Worm (Caenorhabditis elegans) whole organism, L1 larva: ENCODE measurements around the gene K03H1.9.

Source experiments
- C04F5.9 ChIP-seq: sonication (generic microtip); optimal IDR thresholded peaks from 2 replicates; lab custom pipeline; 2016; ENCODE audit warnings: missing genetic modification characterization, missing compliant biosample characterization
- F16B12.6 ChIP-seq: fragments of 150-350 bp; optimal IDR thresholded peaks from 2 replicates; lab custom pipeline; 2014; ENCODE audit warnings: missing biosample characterization, missing genetic modification characterization
- Y116A8C.19 ChIP-seq: sonication (generic microtip); optimal IDR thresholded peaks from 2 replicates; lab custom pipeline; 2016; ENCODE audit warnings: missing compliant biosample characterization, missing genetic modification characterization, borderline replicate concordance
- aha-1 ChIP-seq: fragments of 150-350 bp; optimal IDR thresholded peaks from 2 replicates; lab custom pipeline; 2014; ENCODE audit warnings: missing biosample characterization, missing genetic modification characterization
- alr-1 ChIP-seq: fragments of 200-800 bp; sonication (Bioruptor generic); optimal IDR thresholded peaks from 2 replicates; lab custom pipeline; 2018; ENCODE audit warnings: borderline replicate concordance, mild to moderate bottlenecking, missing genetic modification characterization, missing compliant biosample characterization
- aly-2 ChIP-seq: fragments of 150-350 bp; optimal IDR thresholded peaks from 2 replicates; lab custom pipeline; 2014; ENCODE audit warnings: missing biosample characterization, missing genetic modification characterization
- ama-1 ChIP-seq: fragments of 150-350 bp; optimal IDR thresholded peaks from 2 replicates; lab custom pipeline; 2014
- blmp-1 ChIP-seq: fragments of 150-350 bp; optimal IDR thresholded peaks from 2 replicates; lab custom pipeline; 2014; ENCODE audit warnings: missing biosample characterization, missing genetic modification characterization
- ceh-63 ChIP-seq: fragments of 200-800 bp; sonication (Bioruptor generic); optimal IDR thresholded peaks from 2 replicates; lab custom pipeline; 2018; ENCODE audit warnings: mild to moderate bottlenecking, missing genetic modification characterization, missing compliant biosample characterization
- ceh-90 ChIP-seq: sonication (generic microtip); optimal IDR thresholded peaks from 2 replicates; lab custom pipeline; 2016; ENCODE audit warnings: missing genetic modification characterization, missing compliant biosample characterization
- ces-1 ChIP-seq: fragments of 150-350 bp; optimal IDR thresholded peaks from 2 replicates; lab custom pipeline; 2014; ENCODE audit warnings: missing biosample characterization, missing genetic modification reagents, missing genetic modification characterization
- efl-1 ChIP-seq, 4 experiments: fragments of 150-350 bp; optimal IDR thresholded peaks in 3 of 4; peaks in 1 of 4; 1 replicate in 1 of 4; 2 replicates in 3 of 4; lab custom pipeline; 2014; ENCODE audit warnings: missing biosample characterization in 2 of 4, missing genetic modification characterization in 2 of 4, missing genetic modification reagents in 2 of 4
- efl-3 ChIP-seq: fragments of 200-800 bp; sonication (Bioruptor generic); optimal IDR thresholded peaks from 2 replicates; lab custom pipeline; 2018; ENCODE audit warnings: mild to moderate bottlenecking, missing genetic modification characterization, missing compliant biosample characterization
- elt-2 ChIP-seq: sonication (generic microtip); optimal IDR thresholded peaks from 2 replicates; lab custom pipeline; 2016; ENCODE audit warnings: missing genetic modification characterization, mild to moderate bottlenecking, inconsistent platforms, missing compliant biosample characterization, missing genetic modification reagents
- ets-5 ChIP-seq: fragments of 200-800 bp; sonication (Bioruptor generic); IDR thresholded peaks from 2 replicates; pipeline ENCODE4 v1.3.6; 2022; ENCODE audit warnings: missing genetic modification characterization, missing compliant biosample characterization
- fkh-4 ChIP-seq: sonication (generic microtip); optimal IDR thresholded peaks from 2 replicates; lab custom pipeline; 2016; ENCODE audit warnings: missing compliant biosample characterization, missing genetic modification characterization, borderline replicate concordance
- fkh-8 ChIP-seq: sonication (generic microtip); optimal IDR thresholded peaks from 2 replicates; lab custom pipeline; 2016; ENCODE audit warnings: mild to moderate bottlenecking, missing genetic modification characterization, missing compliant biosample characterization
- hlh-4 ChIP-seq: sonication (generic microtip); optimal IDR thresholded peaks from 2 replicates; lab custom pipeline; 2016; ENCODE audit warnings: mild to moderate bottlenecking, missing genetic modification characterization, missing compliant biosample characterization
- irx-1 ChIP-seq: sonication (generic microtip); optimal IDR thresholded peaks from 2 replicates; lab custom pipeline; 2016; ENCODE audit warnings: missing genetic modification characterization, missing compliant biosample characterization
- isw-1 ChIP-seq: fragments of 200-800 bp; sonication (Bioruptor generic); IDR thresholded peaks from 2 replicates; pipeline ENCODE4 v1.3.6; 2022; ENCODE audit warnings: missing genetic modification characterization, missing compliant biosample characterization
- jun-1 ChIP-seq: fragments of 150-350 bp; optimal IDR thresholded peaks from 2 replicates; lab custom pipeline; 2014; ENCODE audit warnings: missing biosample characterization, missing genetic modification reagents, missing genetic modification characterization
- lin-35 ChIP-seq, 2 experiments: fragments of 150-350 bp; optimal IDR thresholded peaks; 2 replicates each; lab custom pipeline; 2014; ENCODE audit warnings: missing biosample characterization in 2 of 2, missing genetic modification characterization in 2 of 2, missing genetic modification reagents in 2 of 2
- lin-39 ChIP-seq: fragments of 150-350 bp; optimal IDR thresholded peaks from 2 replicates; lab custom pipeline; 2014; ENCODE audit warnings: missing biosample characterization, missing genetic modification reagents, missing genetic modification characterization
- lir-3 ChIP-seq: sonication (generic microtip); optimal IDR thresholded peaks from 2 replicates; lab custom pipeline; 2016; ENCODE audit warnings: mild to moderate bottlenecking, missing genetic modification characterization, moderate library complexity, missing compliant biosample characterization; ENCODE audit not compliant: poor library complexity
- lsy-2 ChIP-seq, 2 experiments: fragments of 150-350 bp; optimal IDR thresholded peaks; 2 replicates each; lab custom pipeline; 2014; ENCODE audit warnings: missing biosample characterization in 2 of 2, missing genetic modification characterization in 2 of 2
- mab-9 ChIP-seq: fragments of 200-800 bp; sonication (Bioruptor generic); IDR thresholded peaks from 2 replicates; pipeline ENCODE4 v1.3.6; 2022; ENCODE audit warnings: missing genetic modification reagents, missing genetic modification characterization, missing compliant biosample characterization
- nhr-19 ChIP-seq: fragments of 200-800 bp; sonication (Bioruptor generic); conservative IDR thresholded peaks from 2 replicates; pipeline ENCODE4 v1.3.6; 2022; ENCODE audit warnings: missing genetic modification characterization, missing compliant biosample characterization
- nhr-28 ChIP-seq: fragments of 150-350 bp; optimal IDR thresholded peaks from 2 replicates; lab custom pipeline; 2014; ENCODE audit warnings: missing biosample characterization, missing genetic modification characterization
- nhr-47 ChIP-seq: sonication (generic microtip); optimal IDR thresholded peaks from 2 replicates; lab custom pipeline; 2016; ENCODE audit warnings: mild to moderate bottlenecking, missing genetic modification characterization, moderate library complexity, missing compliant biosample characterization
- nhr-77 ChIP-seq: fragments of 150-350 bp; optimal IDR thresholded peaks from 2 replicates; lab custom pipeline; 2014; ENCODE audit warnings: missing biosample characterization, missing genetic modification characterization
- nhr-85 ChIP-seq: sonication (generic microtip); peaks from one replicate; lab custom pipeline; 2016; ENCODE audit warnings: missing genetic modification characterization, inconsistent platforms, missing compliant biosample characterization
- nhr-90 ChIP-seq: sonication (generic microtip); optimal IDR thresholded peaks from 2 replicates; lab custom pipeline; 2016; ENCODE audit warnings: mild to moderate bottlenecking, missing genetic modification characterization, missing compliant biosample characterization; ENCODE audit not compliant: poor library complexity
- pqm-1 ChIP-seq: sonication (generic microtip); optimal IDR thresholded peaks from 3 replicates; lab custom pipeline; 2017; ENCODE audit warnings: missing biosample characterization, missing genetic modification characterization
- sptf-1 ChIP-seq: fragments of 150-350 bp; optimal IDR thresholded peaks from 2 replicates; lab custom pipeline; 2014; ENCODE audit warnings: missing biosample characterization, missing genetic modification characterization
- tlp-1 ChIP-seq: fragments of 150-350 bp; optimal IDR thresholded peaks from 2 replicates; lab custom pipeline; 2014; ENCODE audit warnings: missing biosample characterization, missing genetic modification characterization
- unc-130 ChIP-seq: fragments of 150-350 bp; optimal IDR thresholded peaks from 2 replicates; lab custom pipeline; 2017; ENCODE audit warnings: missing biosample characterization, missing genetic modification characterization, inconsistent platforms
- unc-30 ChIP-seq: sonication (generic microtip); optimal IDR thresholded peaks from 2 replicates; lab custom pipeline; 2017; ENCODE audit warnings: missing biosample characterization, missing genetic modification characterization
- unc-62 ChIP-seq: fragments of 150-350 bp; optimal IDR thresholded peaks from 2 replicates; lab custom pipeline; 2014; ENCODE audit warnings: missing biosample characterization, missing genetic modification reagents, missing genetic modification characterization
- vab-15 ChIP-seq: sonication (generic microtip); optimal IDR thresholded peaks from 2 replicates; lab custom pipeline; 2017; ENCODE audit warnings: missing genotype, mild to moderate bottlenecking, missing genetic modification characterization, missing compliant biosample characterization
- zip-4 ChIP-seq: fragments of 200-800 bp; sonication (Bioruptor generic); optimal IDR thresholded peaks from 2 replicates; lab custom pipeline; 2018; ENCODE audit warnings: mild to moderate bottlenecking, missing genetic modification characterization, moderate library complexity, missing compliant biosample characterization

K03H1.9 gene

DNA sequence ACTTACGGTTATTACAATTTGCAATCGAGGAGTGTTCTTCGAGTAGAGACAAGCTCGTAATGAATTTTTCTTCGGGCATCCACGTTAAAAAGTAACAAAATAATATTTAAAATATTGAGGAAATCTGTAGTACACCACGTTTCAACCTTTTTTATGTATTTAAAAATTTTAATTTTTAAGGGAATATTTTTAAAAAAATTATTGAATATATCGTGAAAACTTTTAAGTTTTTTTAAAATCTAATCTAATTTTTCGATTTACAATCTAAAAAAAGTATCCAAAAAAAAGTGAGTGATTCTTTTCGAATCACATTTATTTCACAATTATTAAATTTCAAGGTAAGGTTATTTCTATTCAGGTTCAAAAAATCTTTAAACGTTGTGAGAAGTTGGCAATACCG lies 3.4 kb upstream of the K03H1.9 start, which contains the start of gene gln-2:
Gene gln-2, minus strand, starts transcription at position 101 of the 400 bp plus-strand sequence.
- TF ChIP-seq ces-1: no peak
- TF ChIP-seq Y116A8C.19 (tag; lab: Kevin White, UChicago): no peak
- no peak for TF ChIP-seq unc-130 (tag; lab: Kevin White, UChicago)
- no peak for TF ChIP-seq ets-5
- no peak for TF ChIP-seq efl-3 (GFP tag; lab: Kevin White, UChicago)
- TF ChIP-seq aha-1 (tag; lab: Kevin White, UChicago): no peak
- no peak for TF ChIP-seq zip-4 (GFP tag; lab: Kevin White, UChicago)
- no peak for TF ChIP-seq irx-1 (tag; lab: Kevin White, UChicago)
- TF ChIP-seq aly-2 (tag; lab: Kevin White, UChicago): no peak
- TF ChIP-seq nhr-19 (GFP tag; lab: Robert Waterston, UW): no peak
- TF ChIP-seq ama-1 (lab: Kevin White, UChicago): no peak
- no peak for TF ChIP-seq hlh-4 (tag; lab: Kevin White, UChicago)
- no peak for TF ChIP-seq C04F5.9 (tag; lab: Kevin White, UChicago)
- TF ChIP-seq, all 84 proteins: peak for 0

DNA sequence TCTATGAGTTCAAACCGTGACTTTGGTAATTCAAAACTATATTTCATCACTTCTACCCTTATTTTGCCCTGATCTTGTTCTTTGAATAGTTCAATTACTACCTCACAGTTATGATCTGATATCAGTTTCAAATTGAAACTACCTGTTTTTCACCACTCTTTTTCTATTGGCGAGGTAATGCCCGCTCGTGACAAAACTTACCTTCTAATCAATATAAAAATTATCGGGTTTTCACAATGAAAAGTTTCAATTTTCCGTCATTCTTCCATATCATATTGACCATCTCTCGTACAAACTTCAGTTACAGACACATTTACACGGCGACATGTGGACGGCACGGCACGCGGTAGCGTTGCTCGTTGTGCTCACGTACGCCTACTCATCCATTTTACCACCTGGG lies 9.2 kb downstream of the K03H1.9 start, which contains the start of gene dec-7:
Gene dec-7, plus strand, starts transcription at position 308 of the 400 bp plus-strand sequence.
- TF ChIP-seq blmp-1: no peak
- TF ChIP-seq lin-39: no peak
- TF ChIP-seq unc-30 (tag; lab: Kevin White, UChicago): no peak
- no peak for TF ChIP-seq lir-3
- TF ChIP-seq nhr-77 (tag; lab: Kevin White, UChicago): no peak
- TF ChIP-seq lsy-2 (tag; optimal IDR thresholded peaks at IDR 0.05; lab: Kevin White, UChicago): no peak
- TF ChIP-seq isw-1 (GFP tag; lab: Robert Waterston, UW): no peak
- no peak for TF ChIP-seq irx-1 (tag; lab: Kevin White, UChicago)
- TF ChIP-seq nhr-19 (GFP tag; lab: Robert Waterston, UW): no peak
- TF ChIP-seq nhr-90 (tag; lab: Kevin White, UChicago): no peak
- no peak for TF ChIP-seq F16B12.6 (tag; lab: Kevin White, UChicago)
- no peak for TF ChIP-seq nhr-47
- TF ChIP-seq Y116A8C.19 (tag; lab: Kevin White, UChicago): no peak

DNA sequence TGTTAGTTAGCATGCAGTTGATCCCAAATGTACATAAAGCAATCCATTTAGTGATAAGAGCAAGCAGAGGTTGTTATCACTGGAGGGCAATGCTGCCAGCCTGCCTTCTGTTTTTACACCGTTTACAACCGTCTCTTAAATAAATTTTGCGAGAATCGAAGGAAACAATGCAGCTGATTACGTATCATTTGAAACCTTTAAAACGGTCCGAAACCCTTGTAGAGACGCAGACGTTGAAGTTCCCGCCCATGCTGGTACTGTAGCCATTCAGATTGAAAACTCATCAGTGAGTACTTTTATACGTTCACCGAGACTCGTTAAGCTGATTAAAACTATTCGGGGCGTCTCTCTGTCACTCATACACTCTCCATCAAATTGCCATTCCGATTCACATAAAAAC lies 10.9 kb downstream of the K03H1.9 start:
- TF ChIP-seq jun-1 (tag; lab: Kevin White, UChicago): peak; percentile 10
- peak; percentile 93 for TF ChIP-seq elt-2
- TF ChIP-seq lin-35 (GFP tag; optimal IDR thresholded peaks at IDR 0.05; lab: Kevin White, UChicago): peak in 1 of 2 experiments; percentile 32
- no peak for TF ChIP-seq nhr-85 (tag; lab: Kevin White, UChicago)
- TF ChIP-seq nhr-28 (tag; lab: Kevin White, UChicago): no peak
- no peak for TF ChIP-seq ceh-63 (GFP tag; lab: Kevin White, UChicago)
- no peak for TF ChIP-seq fkh-8 (tag; lab: Kevin White, UChicago)
- peak; percentile 8 for TF ChIP-seq pqm-1 (tag; lab: Kevin White, UChicago)
- no peak for TF ChIP-seq efl-1 (optimal IDR thresholded peaks at IDR 0.05; lab: Kevin White, UChicago)
- TF ChIP-seq efl-1 (GFP tag; optimal IDR thresholded peaks at IDR 0.05 in 1 of 2; lab: Kevin White, UChicago): peak in 1 of 2 experiments; percentile 91
- no peak for TF ChIP-seq alr-1 (tag; lab: Kevin White, UChicago)

DNA sequence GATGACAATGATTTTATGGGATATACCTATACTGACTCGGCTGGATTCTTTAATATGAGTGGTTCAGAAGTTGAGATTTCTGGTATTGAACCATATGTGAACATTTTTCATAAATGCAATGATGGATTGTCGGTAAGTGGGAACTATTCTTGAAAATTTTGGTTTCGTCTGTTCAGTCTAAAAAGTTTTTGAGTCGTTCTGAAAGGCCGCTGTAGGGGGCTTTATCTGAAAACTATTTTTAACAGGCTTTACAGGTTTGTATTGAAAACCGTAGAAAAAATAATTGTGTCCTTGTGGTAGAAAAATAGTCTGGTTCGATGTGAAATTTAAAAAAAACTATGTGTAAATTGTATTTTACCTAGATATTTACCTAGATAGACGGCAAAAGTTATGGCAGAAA lies 11.8 kb downstream of the K03H1.9 start:
- TF ChIP-seq nhr-85 (tag; lab: Kevin White, UChicago) (peak; percentile 57), tlp-1 (tag; lab: Kevin White, UChicago) (no peak), unc-62 (GFP tag; lab: Kevin White, UChicago) (no peak)
- TF ChIP-seq, all 84 proteins: peak for 1

DNA sequence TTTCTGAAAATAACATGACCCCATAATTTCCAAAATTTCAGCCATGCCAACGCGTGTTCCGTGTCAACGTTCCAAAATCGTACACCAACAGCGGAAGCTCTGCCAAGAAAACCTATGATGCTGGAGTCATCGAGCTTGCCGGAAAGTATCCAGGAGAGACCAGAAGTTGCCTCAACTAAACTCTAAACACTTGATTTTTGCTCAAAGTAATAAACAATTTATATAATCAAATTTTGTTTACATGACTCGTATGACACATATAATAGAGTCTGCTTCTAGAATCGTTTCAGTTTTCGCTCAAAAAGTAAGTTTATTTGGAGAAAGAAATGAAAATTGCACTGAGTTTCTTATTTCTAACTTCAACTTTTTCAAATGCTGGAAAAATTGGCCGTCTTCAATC lies 12.5 kb downstream of the K03H1.9 start, which contains the start of gene ttr-1:
Gene ttr-1, plus strand, starts transcription at position 301 of the 400 bp plus-strand sequence.
- no peak for TF ChIP-seq vab-15 (tag; lab: Kevin White, UChicago)
- no peak for TF ChIP-seq sptf-1
- no peak for TF ChIP-seq fkh-4 (tag; lab: Kevin White, UChicago)
- TF ChIP-seq ceh-90 (tag; lab: Kevin White, UChicago): no peak
- TF ChIP-seq mab-9: no peak
- no peak for TF ChIP-seq unc-30 (tag; lab: Kevin White, UChicago)
- TF ChIP-seq, all 84 proteins: peak for 0
